Fruit fly (Drosophila melanogaster) whole organism, embryonic: Measurements from ENCODE around the gene CG17283.

Experiments used
- CG9876 ChIP-seq: fragments of 200-800 bp; sonication (Bioruptor generic); optimal IDR thresholded peaks from 2 replicates; lab custom pipeline; 2016; ENCODE audit warnings: missing biosample characterization, missing genetic modification characterization
- Drgx ChIP-seq: fragments of 200-800 bp; sonication (Bioruptor generic); IDR thresholded peaks from 2 replicates; pipeline ENCODE4 v1.3.6; 2022; ENCODE audit warnings: missing biosample characterization, missing genetic modification characterization
- Spps ChIP-seq: fragments of 200-800 bp; sonication (Bioruptor generic); optimal IDR thresholded peaks from 2 replicates; lab custom pipeline; 2018; ENCODE audit warnings: missing biosample characterization, mild to moderate bottlenecking, missing genetic modification characterization
- bab2 ChIP-seq: fragments of 200-800 bp; sonication (Bioruptor generic); optimal IDR thresholded peaks from 2 replicates; lab custom pipeline; 2016; ENCODE audit warnings: missing biosample characterization, missing genetic modification characterization
- psq ChIP-seq: fragments of 200-800 bp; sonication (Bioruptor generic); optimal IDR thresholded peaks from 2 replicates; lab custom pipeline; 2017; ENCODE audit warnings: missing biosample characterization, missing genetic modification characterization

DNA sequence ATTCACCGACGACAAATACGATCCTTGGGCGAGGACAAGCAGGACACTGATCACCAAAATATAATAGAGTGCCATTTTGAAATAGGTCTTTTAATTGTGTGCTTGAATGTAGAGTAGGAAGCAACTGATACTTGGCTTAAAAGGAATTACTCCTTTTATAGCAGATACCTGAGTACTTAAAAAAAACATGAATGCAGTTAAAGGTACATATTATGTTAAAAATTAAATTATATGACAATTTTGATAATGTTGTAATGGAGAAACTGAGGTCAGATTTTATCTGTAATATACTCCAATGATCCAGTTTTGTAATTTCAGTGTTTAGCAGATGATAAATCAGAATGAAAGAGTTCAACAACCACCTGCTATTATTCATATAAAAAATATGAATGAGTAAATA is 14.4 kb downstream of the CG17283 start, which contains the start of gene CG14332:
- TF ChIP-seq psq (GFP tag; lab: Kevin White, UChicago) (no peak), bab2 (GFP tag; lab: Kevin White, UChicago) (no peak), Spps (tag; lab: Kevin White, UChicago) (no peak), CG9876 (no peak), Drgx (no peak)
